Worm (Caenorhabditis elegans): Measurements from ENCODE around the gene lsy-2.

DNA sequence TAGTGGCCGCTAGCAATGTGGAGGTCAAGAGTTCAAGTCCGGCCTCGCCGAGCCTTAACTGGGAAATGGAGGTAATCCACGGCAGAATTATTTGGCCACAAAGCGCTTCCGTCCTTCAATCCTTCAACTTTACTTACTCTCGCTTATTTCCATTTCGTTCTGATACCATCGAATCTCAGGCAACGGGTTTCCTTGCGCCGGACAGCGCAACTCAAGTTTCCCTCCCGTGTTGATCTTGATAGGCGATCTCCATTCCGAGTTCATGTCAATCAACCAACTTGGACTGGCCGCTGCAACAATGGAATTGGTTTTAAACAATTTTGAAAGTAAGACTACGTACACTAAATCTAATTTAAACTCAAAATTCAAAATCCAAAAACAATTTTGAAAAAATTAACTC is 48.6 kb upstream of the lsy-2 start:
- TF ChIP-seq him-1 (tag; optimal IDR thresholded peaks at IDR 0.05) (no peak), dao-5 (tag; optimal IDR thresholded peaks at IDR 0.05) (no peak), W03F9.2 (tag; optimal IDR thresholded peaks at IDR 0.05) (no peak)
